Worm (Caenorhabditis elegans) whole organism, mixed stage, embryonic: ENCODE data around the gene sta-1.

Experiments
- M03D4.4 ChIP-seq: sonication (generic microtip); optimal IDR thresholded peaks from 2 replicates; lab custom pipeline; 2017; ENCODE audit warnings: mild to moderate bottlenecking, missing genetic modification characterization, missing compliant biosample characterization
- bed-3 ChIP-seq: fragments of 200-800 bp; sonication (Bioruptor generic); optimal IDR thresholded peaks from 3 replicates; lab custom pipeline; 2018; ENCODE audit warnings: mild to moderate bottlenecking, missing genetic modification characterization, moderate library complexity, missing compliant biosample characterization
- blmp-1 ChIP-seq: fragments of 150-350 bp; optimal IDR thresholded peaks from 2 replicates; lab custom pipeline; 2014; ENCODE audit warnings: missing biosample characterization, missing genetic modification characterization
- ceh-39 ChIP-seq: fragments of 150-350 bp; optimal IDR thresholded peaks from 2 replicates; lab custom pipeline; 2014; ENCODE audit warnings: missing biosample characterization, missing genetic modification characterization
- ceh-43 ChIP-seq: fragments of 200-800 bp; sonication (Bioruptor generic); optimal IDR thresholded peaks from 2 replicates; lab custom pipeline; 2018; ENCODE audit warnings: mild to moderate bottlenecking, missing genetic modification characterization, moderate library complexity, missing compliant biosample characterization
- ceh-83 ChIP-seq: fragments of 200-800 bp; sonication (Bioruptor generic); optimal IDR thresholded peaks from 2 replicates; lab custom pipeline; 2018; ENCODE audit warnings: mild to moderate bottlenecking, missing genetic modification characterization, missing compliant biosample characterization
- ces-1 ChIP-seq: fragments of 150-350 bp; optimal IDR thresholded peaks from 2 replicates; lab custom pipeline; 2014; ENCODE audit warnings: missing biosample characterization, missing genetic modification reagents, missing genetic modification characterization
- cnd-1 ChIP-seq: fragments of 200-800 bp; sonication (Bioruptor generic); optimal IDR thresholded peaks from 2 replicates; lab custom pipeline; 2018; ENCODE audit warnings: mild to moderate bottlenecking, missing genetic modification characterization, missing compliant biosample characterization
- drap-1 ChIP-seq: fragments of 200-800 bp; sonication (Bioruptor generic); optimal IDR thresholded peaks from 3 replicates; lab custom pipeline; 2018; ENCODE audit warnings: mild to moderate bottlenecking, missing genetic modification characterization, missing compliant biosample characterization
- elt-1 ChIP-seq: sonication (generic microtip); optimal IDR thresholded peaks from 2 replicates; lab custom pipeline; 2017; ENCODE audit warnings: missing genetic modification characterization, mild to moderate bottlenecking, missing compliant biosample characterization, antibody characterized with exemption, moderate library complexity, borderline replicate concordance; ENCODE audit not compliant: insufficient read depth
- elt-3 ChIP-seq: fragments of 150-350 bp; optimal IDR thresholded peaks from 2 replicates; lab custom pipeline; 2014; ENCODE audit warnings: missing biosample characterization, missing genetic modification characterization
- flh-1 ChIP-seq: fragments of 200-800 bp; sonication (Bioruptor generic); optimal IDR thresholded peaks from 2 replicates; lab custom pipeline; 2018; ENCODE audit warnings: mild to moderate bottlenecking, missing genetic modification characterization, moderate library complexity, missing compliant biosample characterization
- ham-2 ChIP-seq: fragments of 200-800 bp; sonication (Bioruptor generic); optimal IDR thresholded peaks from 2 replicates; lab custom pipeline; 2018; ENCODE audit warnings: mild to moderate bottlenecking, missing genetic modification characterization, missing compliant biosample characterization
- hlh-1 ChIP-seq: fragments of 150-350 bp; optimal IDR thresholded peaks from 2 replicates; lab custom pipeline; 2014; ENCODE audit warnings: missing biosample characterization, missing genetic modification reagents, missing genetic modification characterization
- lin-13 ChIP-seq: fragments of 150-350 bp; optimal IDR thresholded peaks from 2 replicates; lab custom pipeline; 2014; ENCODE audit warnings: missing biosample characterization, missing genetic modification characterization
- lin-32 ChIP-seq: fragments of 200-800 bp; sonication (Bioruptor generic); optimal IDR thresholded peaks from 2 replicates; lab custom pipeline; 2018; ENCODE audit warnings: mild to moderate bottlenecking, missing genetic modification characterization, missing compliant biosample characterization
- lsy-2 ChIP-seq: fragments of 150-350 bp; optimal IDR thresholded peaks from 2 replicates; lab custom pipeline; 2014; ENCODE audit warnings: missing biosample characterization, missing genetic modification characterization
- mab-5 ChIP-seq: fragments of 150-350 bp; optimal IDR thresholded peaks from 2 replicates; lab custom pipeline; 2014; ENCODE audit warnings: missing biosample characterization, missing genetic modification characterization
- mls-2 ChIP-seq: sonication (generic microtip); optimal IDR thresholded peaks from 2 replicates; lab custom pipeline; 2016; ENCODE audit warnings: mild to moderate bottlenecking, missing genetic modification characterization, moderate library complexity, missing compliant biosample characterization
- nhr-12 ChIP-seq: fragments of 150-350 bp; optimal IDR thresholded peaks from 2 replicates; lab custom pipeline; 2014; ENCODE audit warnings: missing biosample characterization, missing genetic modification characterization
- nhr-237 ChIP-seq: fragments of 150-350 bp; optimal IDR thresholded peaks from 2 replicates; lab custom pipeline; 2014; ENCODE audit warnings: missing biosample characterization, missing genetic modification characterization
- nhr-28 ChIP-seq: fragments of 150-350 bp; optimal IDR thresholded peaks from 2 replicates; lab custom pipeline; 2014; ENCODE audit warnings: missing biosample characterization, missing genetic modification characterization
- pha-4 ChIP-seq: fragments of 150-350 bp; optimal IDR thresholded peaks from 2 replicates; lab custom pipeline; 2018; ENCODE audit warnings: missing biosample characterization, missing genetic modification reagents, missing genetic modification characterization
- sem-2 ChIP-seq: fragments of 200-800 bp; sonication (Bioruptor generic); optimal IDR thresholded peaks from 2 replicates; lab custom pipeline; 2018; ENCODE audit warnings: mild to moderate bottlenecking, missing genetic modification characterization, missing compliant biosample characterization
- snpc-4 ChIP-seq: fragments of 150-350 bp; optimal IDR thresholded peaks from 2 replicates; lab custom pipeline; 2014; ENCODE audit warnings: missing biosample characterization, missing genetic modification characterization
- sptf-1 ChIP-seq: sonication (generic microtip); optimal IDR thresholded peaks from 2 replicates; lab custom pipeline; 2017; ENCODE audit warnings: mild to moderate bottlenecking, missing genetic modification characterization, moderate library complexity, missing compliant biosample characterization
- unc-120 ChIP-seq: sonication (generic microtip); optimal IDR thresholded peaks from 2 replicates; lab custom pipeline; 2017; ENCODE audit warnings: missing genetic modification characterization, missing compliant biosample characterization; ENCODE audit not compliant: poor library complexity, severe bottlenecking
- unc-39 ChIP-seq: fragments of 150-350 bp; optimal IDR thresholded peaks from 2 replicates; lab custom pipeline; 2014; ENCODE audit warnings: missing biosample characterization, missing genetic modification characterization
- unc-62 ChIP-seq: fragments of 150-350 bp; optimal IDR thresholded peaks from 2 replicates; lab custom pipeline; 2014; ENCODE audit warnings: missing biosample characterization, missing genetic modification reagents, missing genetic modification characterization
- zip-8 ChIP-seq: fragments of 150-350 bp; optimal IDR thresholded peaks from 2 replicates; lab custom pipeline; 2014; ENCODE audit warnings: missing biosample characterization, missing genetic modification characterization
- ztf-11 ChIP-seq: fragments of 150-350 bp; optimal IDR thresholded peaks from 2 replicates; lab custom pipeline; 2014; ENCODE audit warnings: missing biosample characterization, missing genetic modification characterization

Gene sta-1

DNA sequence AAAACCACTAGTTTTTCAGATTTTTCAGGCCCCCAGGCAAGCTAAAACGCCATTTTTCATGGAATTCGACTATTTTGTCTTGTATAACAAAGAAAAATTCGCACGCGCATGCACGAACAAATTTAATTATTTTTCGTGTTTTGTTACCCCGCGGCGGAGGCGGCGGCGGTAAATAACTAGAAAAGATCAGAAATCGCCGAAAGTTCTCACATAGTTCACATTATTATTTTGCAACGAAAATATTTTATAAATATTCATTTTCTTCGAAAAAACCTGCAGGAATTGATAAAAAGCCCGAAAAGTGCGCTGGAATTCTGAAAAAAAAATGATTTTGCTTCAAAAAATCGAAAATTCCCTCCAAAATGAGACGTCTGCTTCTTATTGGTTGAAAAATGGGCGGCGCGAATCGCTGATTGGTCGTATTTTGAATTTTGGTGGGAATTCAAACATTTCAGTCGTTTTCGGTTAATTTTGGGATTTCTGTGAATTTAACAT is 6.6 kb upstream of the sta-1 start:
- TF ChIP-seq ceh-39 (tag; lab: Kevin White, UChicago) (no peak), mls-2 (no peak), ceh-43 (GFP tag; lab: Kevin White, UChicago) (no peak), ces-1 (peak; percentile 64)

DNA sequence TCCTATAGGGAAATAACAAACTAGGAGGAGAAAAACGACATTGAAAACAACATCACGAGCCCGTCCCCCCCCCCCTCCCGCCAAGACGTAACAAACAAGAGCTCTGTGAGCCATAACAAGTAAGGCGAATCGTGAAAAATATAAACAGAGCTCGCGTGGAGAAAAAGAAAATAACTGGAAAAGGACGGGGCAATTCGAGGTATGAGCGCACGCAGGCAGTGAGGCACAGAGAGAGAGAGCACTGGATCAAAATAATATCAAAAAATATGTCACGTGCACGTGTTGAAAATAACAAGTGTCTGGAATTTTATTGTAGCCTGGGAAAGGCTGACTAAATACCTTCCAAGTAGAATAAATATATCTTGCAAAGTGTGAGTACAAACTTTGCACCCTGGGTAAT is 5.4 kb upstream of the sta-1 start:
- TF ChIP-seq mab-5 (tag; lab: Kevin White, UChicago) (no peak), nhr-28 (tag; lab: Kevin White, UChicago) (no peak), cnd-1 (tag; lab: Kevin White, UChicago) (no peak), ceh-39 (tag; lab: Kevin White, UChicago) (no peak), sem-2 (GFP tag; lab: Kevin White, UChicago) (no peak), ham-2 (no peak)

DNA sequence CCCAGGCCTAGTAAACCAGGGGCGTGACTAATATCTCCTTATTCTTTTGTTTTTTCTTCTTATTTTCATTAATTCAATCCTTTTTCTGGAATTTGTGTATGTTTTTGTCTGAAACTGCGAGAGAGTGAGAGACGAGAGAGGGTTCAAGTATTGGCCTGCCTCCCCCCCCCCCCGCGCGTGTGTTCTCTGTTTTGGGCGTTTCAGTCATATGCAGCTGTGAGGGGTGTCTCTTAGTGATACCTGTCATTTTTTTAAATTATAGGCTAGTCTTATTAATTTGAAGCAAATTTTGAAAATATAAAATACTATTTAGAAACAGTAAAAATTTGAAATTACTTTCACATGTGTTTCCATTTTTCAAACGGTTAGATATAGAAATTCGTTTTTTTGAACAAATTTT is 4.6 kb upstream of the sta-1 start:
- TF ChIP-seq sptf-1 (tag; lab: Kevin White, UChicago), result peak; percentile 7
- TF ChIP-seq M03D4.4 (tag; lab: Kevin White, UChicago), result no peak
- TF ChIP-seq lin-13, result no peak
- TF ChIP-seq unc-62 (GFP tag; lab: Kevin White, UChicago), result no peak
- no peak for TF ChIP-seq lsy-2 (tag; lab: Kevin White, UChicago)
- no peak for TF ChIP-seq elt-3 (tag; lab: Kevin White, UChicago)
- no peak for TF ChIP-seq drap-1 (GFP tag; lab: Kevin White, UChicago)
- no peak for TF ChIP-seq unc-39 (tag; lab: Kevin White, UChicago)

DNA sequence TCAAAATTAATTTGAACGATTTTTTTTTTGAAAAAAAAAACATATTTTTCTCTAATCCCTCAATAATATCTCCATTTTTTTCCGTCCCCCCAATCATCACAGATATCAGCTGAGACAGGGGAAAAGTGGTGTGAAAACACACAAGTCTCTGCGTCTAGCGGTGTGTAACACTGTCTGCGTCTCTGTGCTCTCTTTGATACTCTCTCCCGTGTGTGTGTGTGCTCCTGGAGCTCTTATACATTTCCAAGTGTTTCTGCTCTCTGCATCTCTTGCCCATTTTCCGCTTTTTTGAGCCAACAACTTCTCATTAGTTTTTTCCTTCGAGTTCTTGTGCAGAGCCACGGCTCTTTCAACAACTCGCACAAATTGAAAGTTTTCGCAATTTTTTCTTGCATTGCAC is 529 bp upstream of the sta-1 start:
- TF ChIP-seq unc-39 (tag; lab: Kevin White, UChicago) (no peak), elt-1 (tag; lab: Kevin White, UChicago) (no peak), bed-3 (GFP tag; lab: Kevin White, UChicago) (no peak), flh-1 (GFP tag; lab: Kevin White, UChicago) (no peak), lsy-2 (tag; lab: Kevin White, UChicago) (peak; percentile 16), snpc-4 (no peak), lin-13 (no peak), pha-4 (tag; lab: Kevin White, UChicago) (peak; percentile 57), nhr-237 (no peak), sem-2 (GFP tag; lab: Kevin White, UChicago) (no peak), nhr-12 (tag; lab: Kevin White, UChicago) (no peak), hlh-1 (tag; lab: Kevin White, UChicago) (peak; percentile 64), unc-120 (tag; lab: Kevin White, UChicago) (peak; percentile 76), ztf-11 (tag; lab: Kevin White, UChicago) (no peak), ces-1 (peak; percentile 49), ceh-43 (GFP tag; lab: Kevin White, UChicago) (no peak)
- TF ChIP-seq, all 35 proteins: peak for 5

DNA sequence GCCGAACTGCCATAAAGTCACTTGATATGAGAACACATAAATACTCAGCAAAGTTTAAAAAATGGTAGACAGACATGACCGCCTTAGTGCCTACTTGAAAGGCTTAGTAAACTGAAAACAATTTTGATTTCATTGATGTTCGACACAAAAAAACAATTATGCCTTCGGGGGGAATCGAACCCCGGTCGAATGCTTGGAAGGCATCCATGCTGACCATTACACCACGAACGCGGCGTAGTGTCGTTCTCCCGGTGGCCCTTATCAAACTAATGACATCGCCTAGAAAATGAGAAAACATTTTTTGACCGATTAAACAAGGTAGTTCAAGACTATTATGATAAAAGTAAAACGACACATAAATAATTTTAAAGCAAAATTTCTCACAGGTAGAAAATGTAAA is 20.1 kb downstream of the sta-1 start:
- TF ChIP-seq lin-32 (GFP tag; lab: Kevin White, UChicago) (no peak), zip-8 (tag; lab: Kevin White, UChicago) (no peak), M03D4.4 (tag; lab: Kevin White, UChicago) (peak; percentile 57), ham-2 (peak; percentile 23), sem-2 (GFP tag; lab: Kevin White, UChicago) (no peak), ceh-83 (GFP tag; lab: Kevin White, UChicago) (peak; percentile 41), ces-1 (no peak), nhr-12 (tag; lab: Kevin White, UChicago) (no peak), blmp-1 (tag; lab: Kevin White, UChicago) (no peak), sptf-1 (tag; lab: Kevin White, UChicago) (no peak), ceh-43 (GFP tag; lab: Kevin White, UChicago) (no peak)
